Fruit fly (Drosophila melanogaster) Kc167 (cell line): ENCODE results near the gene CG46427.
"Not testable (repeated sequence)": the region's sequence is repeated elsewhere in the genome, so short reads cannot be mapped to it uniquely, and the experiment has no call there.

ENCODE experiments used
- Myc ChIP-seq: fragments of >200 bp; optimal IDR thresholded peaks from 2 replicates; lab custom pipeline; 2017; ENCODE audit warnings: missing external identifiers
- Sin3A ChIP-seq: fragments of >200 bp; optimal IDR thresholded peaks from 2 replicates; lab custom pipeline; 2018; ENCODE audit warnings: missing external identifiers
- h ChIP-seq: fragments of >200 bp; optimal IDR thresholded peaks from 3 replicates; lab custom pipeline; 2018; ENCODE audit warnings: missing external identifiers
- insv ChIP-seq: fragments of >200 bp; optimal IDR thresholded peaks from 3 replicates; lab custom pipeline; 2018; ENCODE audit warnings: missing external identifiers
- psq ChIP-seq: fragments of >200 bp; optimal IDR thresholded peaks from 2 replicates; lab custom pipeline; 2017; ENCODE audit warnings: missing external identifiers
- ttk ChIP-seq: sonication (Bioruptor generic); optimal IDR thresholded peaks from 2 replicates; lab custom pipeline; 2017; ENCODE audit warnings: missing external identifiers

Gene CG46427

DNA sequence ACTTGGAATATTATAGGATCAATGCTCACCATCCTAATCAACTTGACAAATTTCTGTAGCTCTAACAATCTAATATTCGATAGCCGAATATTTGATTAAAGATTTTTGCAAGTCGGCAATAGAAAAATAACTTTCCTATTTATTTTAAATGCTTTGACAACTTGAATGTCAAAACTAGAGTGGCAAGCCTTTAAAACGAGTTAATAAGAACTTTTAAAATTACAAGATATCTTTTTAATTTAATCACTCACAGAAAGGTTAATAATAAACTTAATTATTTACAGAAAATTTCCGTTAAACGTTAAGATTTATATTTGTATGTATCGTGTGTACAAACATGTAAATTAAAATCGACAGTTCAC is at the start of gene CG46427, which contains the start of gene CG17207:
Gene CG46427, minus strand, starts transcription at position 101 of the 362 bp plus-strand sequence.
Gene CG17207, minus strand, starts transcription at position 101 of the 362 bp plus-strand sequence.
- no peak for TF ChIP-seq Myc (lab: Kevin White, UChicago)
- no peak for TF ChIP-seq psq
- no peak for TF ChIP-seq insv (lab: Kevin White, UChicago)
- no peak for TF ChIP-seq Sin3A (lab: Kevin White, UChicago)

- not testable (repeated sequence) for TF ChIP-seq Myc (lab: Kevin White, UChicago); ttk; h (lab: Kevin White, UChicago)
Observed at dm6 chr3R:12467675-12468074, 28.7 kb upstream of the CG46427 start, which contains the start of gene Hsp70Ba. Gene Hsp70Ba, minus strand, starts transcription at chr3R:12467776.

dm6 chr3R:12465198-12465597 is 26.3 kb upstream of the CG46427 start, which contains the start of gene CG5608:
Gene CG5608, minus strand, starts transcription at chr3R:12465298.
- not testable (repeated sequence) for TF ChIP-seq psq; Myc (lab: Kevin White, UChicago); insv (lab: Kevin White, UChicago)

DNA sequence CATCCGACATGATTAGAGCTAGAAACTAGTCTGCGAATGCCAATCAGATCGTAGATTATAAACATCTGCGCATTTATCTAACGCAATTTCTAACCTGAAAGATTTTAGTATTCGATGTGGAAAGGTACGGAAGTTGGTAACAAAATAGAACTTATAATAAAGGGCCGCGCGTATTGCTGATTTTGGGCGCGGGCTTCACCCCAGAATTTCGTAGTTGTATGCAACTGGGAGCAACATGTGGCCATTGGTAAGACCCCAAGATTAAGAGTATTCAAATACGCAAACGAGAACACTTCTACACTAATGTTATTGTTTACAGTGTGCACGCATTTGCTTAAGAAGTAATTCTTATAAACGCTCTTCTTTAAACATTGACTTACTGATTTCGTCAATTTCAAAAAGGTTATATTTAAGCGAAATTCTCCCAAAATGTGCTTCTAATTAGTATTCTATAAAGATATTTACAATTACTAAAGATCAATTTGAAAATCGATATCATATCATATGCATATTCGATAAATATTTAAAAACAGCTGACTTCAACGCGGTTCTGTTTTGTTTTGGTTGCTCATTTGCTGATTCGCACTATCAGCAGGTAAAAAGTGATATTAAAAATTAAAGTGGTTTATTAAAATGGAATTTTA is 21.1 kb upstream of the CG46427 start, which contains the start of the genes CG5961 and Polr3C:
Gene CG5961, minus strand, starts transcription at position 416 of the 644 bp plus-strand sequence.
Gene Polr3C, plus strand, starts transcription at position 536 of the 644 bp plus-strand sequence.
- TF ChIP-seq insv (lab: Kevin White, UChicago) = no peak
- TF ChIP-seq Sin3A (lab: Kevin White, UChicago) = no peak
- TF ChIP-seq h (lab: Kevin White, UChicago) = no peak
- TF ChIP-seq psq = peak; percentile 69

dm6 chr3R:12456370-12456940 is 17.5 kb upstream of the CG46427 start, which contains the start of gene trus:
Gene trus, plus strand, starts transcription at chr3R:12456573.
- TF ChIP-seq ttk (no peak), h (lab: Kevin White, UChicago) (no peak), psq (no peak), insv (lab: Kevin White, UChicago) (no peak), Myc (lab: Kevin White, UChicago) (no peak), Sin3A (lab: Kevin White, UChicago) (no peak)

DNA sequence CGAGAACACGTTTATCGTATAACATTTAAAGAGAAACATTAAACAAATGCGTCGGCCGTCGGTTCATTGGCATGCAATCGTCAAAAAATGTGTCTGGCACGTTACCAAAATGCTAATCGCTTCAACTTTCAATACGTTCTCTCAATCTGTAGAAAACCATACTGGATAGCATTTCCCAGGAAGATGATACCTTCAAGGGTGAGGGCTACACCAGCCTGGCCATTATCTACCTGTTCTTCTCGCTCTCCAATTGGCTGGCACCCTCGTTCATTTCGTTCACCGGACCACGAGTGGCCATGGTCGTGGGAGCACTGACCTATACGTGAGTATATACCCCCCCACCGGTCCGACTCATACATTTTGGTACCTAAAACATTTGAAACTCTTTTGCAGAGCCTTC is 15.6 kb upstream of the CG46427 start:
- TF ChIP-seq Myc (lab: Kevin White, UChicago) (no peak), psq (no peak), h (lab: Kevin White, UChicago) (no peak), insv (lab: Kevin White, UChicago) (no peak)

dm6 chr3R:12451888-12452514 is 13.1 kb upstream of the CG46427 start, which contains the start of gene CG5509:
Gene CG5509, plus strand, starts transcription at chr3R:12452464.
- TF ChIP-seq Sin3A (lab: Kevin White, UChicago) (no peak), h (lab: Kevin White, UChicago) (no peak), psq (no peak), ttk (no peak), Myc (lab: Kevin White, UChicago) (no peak), insv (lab: Kevin White, UChicago) (no peak)

dm6 chr3R:12451376-12451775 is 12.4 kb upstream of the CG46427 start:
- TF ChIP-seq h (lab: Kevin White, UChicago) = no peak
- TF ChIP-seq insv (lab: Kevin White, UChicago) = no peak
- no peak for TF ChIP-seq psq
- TF ChIP-seq ttk = no peak
- no peak for TF ChIP-seq Sin3A (lab: Kevin White, UChicago)
- TF ChIP-seq Myc (lab: Kevin White, UChicago) = no peak

dm6 chr3R:12450713-12451259 is 11.8 kb upstream of the CG46427 start:
- no peak for TF ChIP-seq Myc (lab: Kevin White, UChicago)
- no peak for TF ChIP-seq psq
- TF ChIP-seq insv (lab: Kevin White, UChicago) = no peak
- TF ChIP-seq h (lab: Kevin White, UChicago) = no peak
- no peak for TF ChIP-seq Sin3A (lab: Kevin White, UChicago)
- no peak for TF ChIP-seq ttk

dm6 chr3R:12449617-12450242 is 10.8 kb upstream of the CG46427 start:
- no peak for TF ChIP-seq h (lab: Kevin White, UChicago)
- no peak for TF ChIP-seq Myc (lab: Kevin White, UChicago)
- no peak for TF ChIP-seq insv (lab: Kevin White, UChicago)
- no peak for TF ChIP-seq psq
- no peak for TF ChIP-seq Sin3A (lab: Kevin White, UChicago)
- TF ChIP-seq ttk = no peak

DNA sequence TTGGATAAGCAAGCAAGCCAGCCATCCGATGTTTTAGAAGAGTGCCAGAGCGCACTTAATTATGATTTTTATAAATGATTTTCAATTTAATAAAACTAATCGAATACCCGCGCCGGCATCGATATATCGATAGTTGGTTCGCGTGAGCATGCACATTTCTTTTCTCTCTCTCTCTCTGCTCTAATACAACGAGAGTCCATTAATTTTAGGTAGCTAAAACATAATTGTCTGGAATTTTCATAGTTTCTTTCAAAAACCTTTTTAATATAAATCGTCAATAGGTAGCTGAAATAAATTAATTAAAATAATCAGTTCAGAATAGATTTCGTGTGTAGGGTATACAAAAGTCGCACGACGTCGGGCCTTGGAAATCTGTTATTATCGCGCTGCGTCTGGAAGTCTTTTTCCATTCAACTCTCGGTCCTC is 10.0 kb upstream of the CG46427 start, which contains the start of gene CG18549:
Gene CG18549, plus strand, starts transcription at position 408 of the 426 bp plus-strand sequence.
- no peak for TF ChIP-seq h (lab: Kevin White, UChicago)
- TF ChIP-seq ttk = no peak
- TF ChIP-seq psq = no peak
- TF ChIP-seq Sin3A (lab: Kevin White, UChicago) = no peak
- TF ChIP-seq insv (lab: Kevin White, UChicago) = no peak
- TF ChIP-seq Myc (lab: Kevin White, UChicago) = no peak
